Worm (Caenorhabditis elegans): ENCODE results near the gene F31E3.12.

Gene F31E3.12

DNA sequence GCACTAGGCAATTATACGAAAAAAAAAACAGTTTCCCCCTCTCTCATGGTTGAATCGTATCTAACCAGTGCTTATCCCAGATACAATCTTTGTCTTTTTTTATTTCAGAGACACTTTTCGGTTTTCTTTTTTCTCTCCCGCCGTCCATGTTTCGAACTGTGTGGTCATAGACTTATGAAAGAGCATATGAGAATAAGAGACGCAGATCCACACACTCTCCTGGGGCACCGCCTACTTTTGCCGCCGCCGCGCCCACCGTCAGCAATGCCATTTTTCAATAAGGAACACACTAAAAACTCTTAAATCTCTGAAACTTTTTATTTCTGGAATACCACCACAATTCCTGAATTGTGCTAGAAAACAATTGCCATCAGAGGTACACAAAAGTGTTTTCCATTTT is 20.7 kb downstream of the F31E3.12 start, which contains the start of gene prk-1:
Gene prk-1, plus strand, starts transcription at position 269 of the 400 bp plus-strand sequence.
- no peak for TF ChIP-seq tlp-1 (tag; optimal IDR thresholded peaks at IDR 0.05)
- peak; percentile 2 for TF ChIP-seq blmp-1 (tag; optimal IDR thresholded peaks at IDR 0.05)
- TF ChIP-seq snu-23 (GFP tag; optimal IDR thresholded peaks at IDR 0.05), result peak; percentile 22
- peak; percentile 37 for TF ChIP-seq rnt-1 (tag; optimal IDR thresholded peaks at IDR 0.05)
- TF ChIP-seq ceh-90 (tag; optimal IDR thresholded peaks at IDR 0.05), result no peak
- no peak for TF ChIP-seq egl-27 (tag; optimal IDR thresholded peaks at IDR 0.05)
- no peak for TF ChIP-seq ztf-4 (tag; optimal IDR thresholded peaks at IDR 0.05)
- TF ChIP-seq lin-14 (GFP tag; optimal IDR thresholded peaks at IDR 0.05), result peak; percentile 45
- TF ChIP-seq pag-3 (tag; optimal IDR thresholded peaks at IDR 0.05; ENCODE audit: borderline replicate concordance, insufficient read depth), result no peak
- TF ChIP-seq skn-1 (tag; optimal IDR thresholded peaks at IDR 0.05), result no peak
- TF ChIP-seq nhr-90 (tag; optimal IDR thresholded peaks at IDR 0.05; ENCODE audit: poor library complexity), result no peak
- no peak for TF ChIP-seq aly-2 (tag; optimal IDR thresholded peaks at IDR 0.05)
- TF ChIP-seq nhr-85 (tag), result peak; percentile 65
- no peak for TF ChIP-seq nhr-84 (tag; optimal IDR thresholded peaks at IDR 0.05)
- TF ChIP-seq isw-1 (GFP tag; IDR thresholded peaks at IDR 0.05), result no peak
- TF ChIP-seq lin-15B (tag; optimal IDR thresholded peaks at IDR 0.05), result no peak

DNA sequence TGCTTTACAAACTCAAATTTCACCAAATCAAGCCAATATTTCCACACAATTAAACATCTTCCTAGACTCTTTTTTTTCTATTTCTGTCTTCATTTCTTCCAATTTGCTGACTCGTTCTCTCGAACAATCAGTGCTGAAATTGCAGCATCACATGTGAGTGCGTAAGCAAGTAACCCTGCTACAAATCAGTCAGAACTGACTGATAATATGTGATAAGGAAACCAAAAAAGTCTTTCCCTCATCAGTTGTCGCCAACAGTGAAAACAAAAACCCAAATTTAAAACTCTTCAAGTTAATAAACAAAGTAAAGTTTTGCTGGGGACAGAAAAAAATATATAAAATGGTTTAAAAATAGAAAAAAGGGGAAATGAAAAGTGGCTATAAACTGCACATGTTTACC is 22.3 kb downstream of the F31E3.12 start:
- TF ChIP-seq elt-2 (tag; optimal IDR thresholded peaks at IDR 0.05), result peak; percentile 59
- TF ChIP-seq ceh-88 (GFP tag; IDR thresholded peaks at IDR 0.05), result no peak
- no peak for TF ChIP-seq unc-130 (tag; optimal IDR thresholded peaks at IDR 0.05)
- no peak for TF ChIP-seq fkh-4 (tag; optimal IDR thresholded peaks at IDR 0.05; ENCODE audit: borderline replicate concordance)
- no peak for TF ChIP-seq hpl-2 (GFP tag; optimal IDR thresholded peaks at IDR 0.05)
- no peak for TF ChIP-seq lin-14 (GFP tag; optimal IDR thresholded peaks at IDR 0.05)
- TF ChIP-seq pag-3 (tag; optimal IDR thresholded peaks at IDR 0.05; ENCODE audit: borderline replicate concordance, insufficient read depth), result no peak
- TF ChIP-seq sox-4 (tag; optimal IDR thresholded peaks at IDR 0.05), result no peak
- no peak for TF ChIP-seq unc-86 (tag; optimal IDR thresholded peaks at IDR 0.05)
- no peak for TF ChIP-seq nhr-28 (tag; optimal IDR thresholded peaks at IDR 0.05)
- no peak for TF ChIP-seq tbx-2 (tag; optimal IDR thresholded peaks at IDR 0.05)
- peak in 1 of 2 experiments; percentile 38 for TF ChIP-seq lin-35 (GFP tag; optimal IDR thresholded peaks at IDR 0.05)
- TF ChIP-seq lsy-2 (tag; optimal IDR thresholded peaks at IDR 0.05), result no peak
- no peak for TF ChIP-seq hlh-17 (GFP tag; optimal IDR thresholded peaks at IDR 0.05; ENCODE audit: borderline replicate concordance)
- TF ChIP-seq elt-3 (tag; optimal IDR thresholded peaks at IDR 0.05), result no peak
- peak; percentile 9 for TF ChIP-seq nhr-20 (tag; optimal IDR thresholded peaks at IDR 0.05)
- no peak for TF ChIP-seq skn-1 (tag; optimal IDR thresholded peaks at IDR 0.05)

DNA sequence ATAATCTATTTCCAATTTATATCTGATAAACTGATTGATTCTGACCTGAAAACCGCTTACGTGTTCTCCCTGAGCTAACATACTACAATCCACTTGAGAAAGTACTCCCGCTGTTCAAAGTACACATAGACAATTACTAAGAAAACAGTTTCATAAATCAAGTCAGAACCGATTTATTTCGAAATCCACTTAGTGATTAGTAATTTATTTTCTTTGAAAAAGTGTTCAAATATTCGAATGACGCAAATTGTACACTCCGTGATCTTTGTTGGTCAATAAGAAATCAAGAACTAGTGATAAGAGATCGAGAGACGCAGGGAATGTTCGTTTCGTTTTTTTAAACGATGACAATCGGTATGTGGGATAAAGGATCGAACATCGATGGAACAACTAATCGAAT is 23.3 kb downstream of the F31E3.12 start:
- TF ChIP-seq mef-2 (tag; optimal IDR thresholded peaks at IDR 0.05) (no peak), nhr-19 (GFP tag; conservative IDR thresholded peaks at IDR 0.05) (no peak), efl-1 (optimal IDR thresholded peaks at IDR 0.05) (no peak), efl-1 (GFP tag; optimal IDR thresholded peaks at IDR 0.05 in 1 of 2) (peak in 1 of 2 experiments; percentile 21)

DNA sequence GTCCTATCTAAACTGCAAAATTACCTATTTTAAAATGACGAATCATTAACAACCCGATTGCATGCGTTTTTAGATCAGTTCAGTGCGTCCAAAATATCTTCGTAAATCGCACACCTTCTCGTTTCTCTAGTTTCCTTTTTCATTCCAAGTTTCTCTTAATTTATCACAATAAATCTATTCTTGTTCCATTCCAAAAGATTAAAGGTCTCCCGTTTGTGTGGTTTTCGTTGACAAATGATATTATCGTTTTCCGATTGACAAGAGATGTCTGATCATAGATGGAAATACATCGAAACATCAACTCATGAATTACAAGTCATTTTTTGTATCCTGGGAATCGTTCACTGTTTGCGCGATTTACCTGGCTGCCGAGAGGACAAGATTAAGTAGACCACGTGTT is 24.0 kb downstream of the F31E3.12 start:
- no peak for TF ChIP-seq ztf-11 (tag; optimal IDR thresholded peaks at IDR 0.05)
- TF ChIP-seq blmp-1 (tag; optimal IDR thresholded peaks at IDR 0.05), result peak; percentile 81
- no peak for TF ChIP-seq zip-4 (GFP tag; optimal IDR thresholded peaks at IDR 0.05)
- no peak for TF ChIP-seq swsn-7 (tag; optimal IDR thresholded peaks at IDR 0.05)
- peak in 3 of 6 experiments; percentile 34 to 45 (median 35) for TF ChIP-seq elt-3 (tag; optimal IDR thresholded peaks at IDR 0.05)
- TF ChIP-seq zag-1 (tag; optimal IDR thresholded peaks at IDR 0.05), result no peak
- peak; percentile 21 for TF ChIP-seq nhr-20 (tag; optimal IDR thresholded peaks at IDR 0.05)
- TF ChIP-seq tbx-2 (tag; optimal IDR thresholded peaks at IDR 0.05), result peak; percentile 18
- TF ChIP-seq mep-1 (tag; optimal IDR thresholded peaks at IDR 0.05), result no peak
- peak; percentile 11 for TF ChIP-seq snu-23 (GFP tag; optimal IDR thresholded peaks at IDR 0.05)
- peak; percentile 25 for TF ChIP-seq nhr-85 (tag)
- no peak for TF ChIP-seq fos-1 (tag; optimal IDR thresholded peaks at IDR 0.05)
- TF ChIP-seq lin-35 (GFP tag; optimal IDR thresholded peaks at IDR 0.05), result no peak
- TF ChIP-seq nhr-77 (tag; optimal IDR thresholded peaks at IDR 0.05), result no peak
- TF ChIP-seq lin-13 (GFP tag; optimal IDR thresholded peaks at IDR 0.05), result no peak
- no peak for TF ChIP-seq fkh-10 (GFP tag; optimal IDR thresholded peaks at IDR 0.05)
- peak; percentile 26; the same call in 1 of the 2 replicates for TF ChIP-seq nhr-19 (GFP tag; conservative IDR thresholded peaks at IDR 0.05)
- TF ChIP-seq lin-14 (GFP tag; optimal IDR thresholded peaks at IDR 0.05), result peak; percentile 47
- no peak for TF ChIP-seq ztf-4 (tag; optimal IDR thresholded peaks at IDR 0.05)
- no peak for TF ChIP-seq nhr-76 (tag; optimal IDR thresholded peaks at IDR 0.05)
- no peak for TF ChIP-seq mdl-1 (tag; optimal IDR thresholded peaks at IDR 0.05)
- no peak for TF ChIP-seq nhr-12 (tag; optimal IDR thresholded peaks at IDR 0.05)
- TF ChIP-seq lsy-2 (tag; optimal IDR thresholded peaks at IDR 0.05), result peak in 1 of 2 experiments; percentile 23
- no peak for TF ChIP-seq unc-30 (tag; optimal IDR thresholded peaks at IDR 0.05)
- peak; percentile 19 for TF ChIP-seq nhr-71 (tag; optimal IDR thresholded peaks at IDR 0.05)

All from whole organism, L1 larva.